Worm (Caenorhabditis elegans): ENCODE data around the gene C18G1.1.

C18G1.1 gene

ce11 chrV:4826710-4827380, 49.1 kb downstream of the C18G1.1 start, which contains the start of the genes hsp-6 and C37H5.5 (continued):
- TF ChIP-seq die-1 (tag; optimal IDR thresholded peaks at IDR 0.05) (no peak), lsy-27 (tag; optimal IDR thresholded peaks at IDR 0.05; ENCODE audit: borderline replicate concordance, insufficient read depth) (no peak), ceh-40 (GFP tag; IDR thresholded peaks at IDR 0.05) (no peak), F37B4.10 (GFP tag; IDR thresholded peaks at IDR 0.05) (no peak), nhr-27 (tag; optimal IDR thresholded peaks at IDR 0.05) (no peak), nhr-90 (tag; optimal IDR thresholded peaks at IDR 0.05) (no peak), lir-1 (GFP tag; conservative IDR thresholded peaks at IDR 0.05) (peak; percentile 78), ceh-58 (GFP tag; IDR thresholded peaks at IDR 0.05) (no peak), madf-3 (GFP tag; IDR thresholded peaks at IDR 0.05) (no peak), tlf-1 (GFP tag; optimal IDR thresholded peaks at IDR 0.05) (peak; percentile 89), ama-1 (optimal IDR thresholded peaks at IDR 0.05) (no peak), ama-1 (GFP tag; optimal IDR thresholded peaks at IDR 0.05) (no peak), B0019.2 (GFP tag; conservative IDR thresholded peaks at IDR 0.05) (no peak), rcor-1 (GFP tag; IDR thresholded peaks at IDR 0.05) (peak; percentile 78), dpl-1 (GFP tag; optimal IDR thresholded peaks at IDR 0.05) (peak; percentile 11), F22D6.2 (tag; optimal IDR thresholded peaks at IDR 0.05) (no peak), hlh-12 (tag; optimal IDR thresholded peaks at IDR 0.05) (no peak), rpc-1 (optimal IDR thresholded peaks at IDR 0.05) (peak; percentile 43), rpc-1 (tag; optimal IDR thresholded peaks at IDR 0.05) (no peak), hmg-1.2 (GFP tag; IDR thresholded peaks at IDR 0.05) (peak; percentile 70), mcd-1 (GFP tag; IDR thresholded peaks at IDR 0.05) (peak; percentile 77), F10E7.11 (tag; optimal IDR thresholded peaks at IDR 0.05) (no peak), atf-7 (tag; optimal IDR thresholded peaks at IDR 0.05) (no peak), him-1 (tag; optimal IDR thresholded peaks at IDR 0.05) (no peak), nfya-2 (GFP tag; IDR thresholded peaks at IDR 0.05) (no peak), gei-17 (GFP tag; optimal IDR thresholded peaks at IDR 0.05) (no peak), cebp-2 (GFP tag; IDR thresholded peaks at IDR 0.05) (no peak), ccch-3 (GFP tag; optimal IDR thresholded peaks at IDR 0.05) (no peak), ztf-25 (GFP tag; IDR thresholded peaks at IDR 0.05) (no peak), snpc-1.1 (tag; optimal IDR thresholded peaks at IDR 0.05; ENCODE audit: insufficient read depth) (peak; percentile 45), nhr-80 (tag; optimal IDR thresholded peaks at IDR 0.05) (peak; percentile 49), B0336.3 (GFP tag; IDR thresholded peaks at IDR 0.05) (peak; percentile 79), F57C9.4 (tag; optimal IDR thresholded peaks at IDR 0.05) (no peak), B0035.1 (tag; optimal IDR thresholded peaks at IDR 0.05) (no peak), nfya-1 (tag; optimal IDR thresholded peaks at IDR 0.05; ENCODE audit: borderline replicate concordance, insufficient read depth) (no peak), sdz-38 (tag; optimal IDR thresholded peaks at IDR 0.05) (no peak), hmg-20 (GFP tag; IDR thresholded peaks at IDR 0.05) (no peak), hrde-1 (tag; optimal IDR thresholded peaks at IDR 0.05; ENCODE audit: borderline replicate concordance) (no peak), F39B2.1 (GFP tag; IDR thresholded peaks at IDR 0.05) (no peak), lin-35 (GFP tag; optimal IDR thresholded peaks at IDR 0.05) (peak in 1 of 3 experiments; percentile 42), snpc-4 (GFP tag; optimal IDR thresholded peaks at IDR 0.05) (peak; percentile 17), snpc-4 (tag; optimal IDR thresholded peaks at IDR 0.05) (peak; percentile 50 to 70 (median 61)), ZK185.1 (tag; optimal IDR thresholded peaks at IDR 0.05; ENCODE audit: poor library complexity, severe bottlenecking) (peak; percentile 54), T26A5.8 (tag; optimal IDR thresholded peaks at IDR 0.05) (no peak), aptf-3 (GFP tag; IDR thresholded peaks at IDR 0.05) (no peak), ceh-91 (GFP tag; IDR thresholded peaks at IDR 0.05) (peak; percentile 59; the same call in 1 of the 2 replicates), madf-6 (GFP tag; IDR thresholded peaks at IDR 0.05) (peak; percentile 91), lin-54 (GFP tag; optimal IDR thresholded peaks at IDR 0.05) (peak; percentile 80), tbp1 (GFP tag; optimal IDR thresholded peaks at IDR 0.05) (peak; percentile 67)
